Worm (Caenorhabditis elegans) whole organism, early embryonic: ENCODE data around the gene trx-3.

Experiments
- B0310.2 ChIP-seq: sonication (generic microtip); optimal IDR thresholded peaks from 2 replicates; lab custom pipeline; 2016; ENCODE audit warnings: mild to moderate bottlenecking, missing genetic modification characterization, missing compliant biosample characterization
- F13C5.2 ChIP-seq: sonication (generic microtip); optimal IDR thresholded peaks from 2 replicates; lab custom pipeline; 2017; ENCODE audit warnings: mild to moderate bottlenecking, missing genetic modification characterization, inconsistent platforms, missing compliant biosample characterization
- aly-1 ChIP-seq: sonication (generic microtip); optimal IDR thresholded peaks from 2 replicates; lab custom pipeline; 2016; ENCODE audit warnings: missing genetic modification characterization, missing compliant biosample characterization
- ama-1 ChIP-seq: fragments of 150-350 bp; optimal IDR thresholded peaks from 2 replicates; lab custom pipeline; 2014
- ceh-13 ChIP-seq: fragments of 200-800 bp; sonication (Bioruptor generic); optimal IDR thresholded peaks from 2 replicates; lab custom pipeline; 2018; ENCODE audit warnings: mild to moderate bottlenecking, missing genetic modification characterization, missing compliant biosample characterization
- ceh-36 ChIP-seq: sonication (generic microtip); optimal IDR thresholded peaks from 2 replicates; lab custom pipeline; 2016; ENCODE audit warnings: missing genetic modification characterization, inconsistent platforms, missing compliant biosample characterization
- ets-7 ChIP-seq: sonication (generic microtip); optimal IDR thresholded peaks from 2 replicates; lab custom pipeline; 2016; ENCODE audit warnings: missing genotype, missing genetic modification characterization, missing compliant biosample characterization
- flt-1 ChIP-seq: fragments of 200-800 bp; sonication (Bioruptor generic); IDR thresholded peaks from 2 replicates; pipeline ENCODE4 v1.3.6; 2022; ENCODE audit warnings: missing genetic modification characterization, missing compliant biosample characterization
- hmbx-1 ChIP-seq: sonication (generic microtip); optimal IDR thresholded peaks from 2 replicates; lab custom pipeline; 2016; ENCODE audit warnings: mild to moderate bottlenecking, missing genetic modification characterization, missing compliant biosample characterization
- hmg-4 ChIP-seq: fragments of 200-800 bp; sonication (Bioruptor generic); optimal IDR thresholded peaks from 2 replicates; lab custom pipeline; 2018; ENCODE audit warnings: mild to moderate bottlenecking, missing genetic modification characterization, missing compliant biosample characterization
- hnd-1 ChIP-seq: sonication (generic microtip); optimal IDR thresholded peaks from 2 replicates; lab custom pipeline; 2016; ENCODE audit warnings: missing genetic modification characterization, missing compliant biosample characterization
- pes-1 ChIP-seq: fragments of 200-800 bp; sonication (Bioruptor generic); IDR thresholded peaks from 2 replicates; pipeline ENCODE4 v1.3.6; 2022; ENCODE audit warnings: missing genetic modification reagents, missing genetic modification characterization, missing compliant biosample characterization
- scrt-1 ChIP-seq: fragments of 200-800 bp; sonication (Bioruptor generic); IDR thresholded peaks from 2 replicates; pipeline ENCODE4 v1.3.6; 2022; ENCODE audit warnings: missing genetic modification characterization, missing compliant biosample characterization
- sea-1 ChIP-seq: fragments of 200-800 bp; sonication (Bioruptor generic); conservative IDR thresholded peaks from 2 replicates; pipeline ENCODE4 v1.3.6; 2022; ENCODE audit warnings: missing genetic modification characterization, missing compliant biosample characterization
- tbx-11 ChIP-seq: fragments of 200-800 bp; sonication (Bioruptor generic); IDR thresholded peaks from 2 replicates; pipeline ENCODE4 v1.3.6; 2022; ENCODE audit warnings: missing genetic modification characterization, missing compliant biosample characterization
- tbx-37 ChIP-seq: fragments of 200-800 bp; sonication (Bioruptor generic); conservative IDR thresholded peaks from 2 replicates; pipeline ENCODE4 v1.3.6; 2022; ENCODE audit warnings: missing genetic modification reagents, missing genetic modification characterization, missing compliant biosample characterization
- tra-4 ChIP-seq: sonication (generic microtip); optimal IDR thresholded peaks from 2 replicates; lab custom pipeline; 2017; ENCODE audit warnings: missing genetic modification characterization, missing compliant biosample characterization

trx-3 gene

DNA sequence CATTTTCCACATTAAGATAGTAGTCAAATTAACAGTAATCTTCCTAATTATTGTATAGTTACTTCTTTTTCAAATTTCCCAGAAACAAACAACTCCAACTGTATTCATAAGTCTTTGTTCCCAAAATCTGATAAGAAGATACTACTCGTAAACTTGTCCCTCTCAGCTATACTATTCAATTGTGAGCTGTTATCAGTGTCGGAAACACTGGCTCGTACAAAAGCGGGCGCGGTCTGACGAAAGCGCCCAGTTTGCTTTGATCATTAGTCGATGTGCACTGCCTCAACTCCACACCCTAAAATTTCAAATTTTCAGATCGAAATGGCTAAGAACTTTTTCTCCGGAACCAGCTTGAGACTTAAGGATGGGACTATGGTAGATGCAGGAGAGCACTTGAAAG, at the start of gene trx-3:
Gene trx-3, plus strand, starts transcription at position 291 of the 400 bp plus-strand sequence.
- TF ChIP-seq sea-1 (GFP tag; lab: Robert Waterston, UW) (no peak), hnd-1 (no peak), aly-1 (tag; lab: Kevin White, UChicago) (no peak), flt-1 (GFP tag; lab: Robert Waterston, UW) (no peak), tbx-11 (GFP tag; lab: Robert Waterston, UW) (no peak), hmg-4 (GFP tag; lab: Kevin White, UChicago) (no peak), tbx-37 (GFP tag; lab: Robert Waterston, UW) (no peak), B0310.2 (tag; lab: Kevin White, UChicago) (no peak), ets-7 (tag; lab: Kevin White, UChicago) (no peak), ceh-13 (GFP tag; lab: Kevin White, UChicago) (no peak), ama-1 (lab: Kevin White, UChicago) (no peak)

DNA sequence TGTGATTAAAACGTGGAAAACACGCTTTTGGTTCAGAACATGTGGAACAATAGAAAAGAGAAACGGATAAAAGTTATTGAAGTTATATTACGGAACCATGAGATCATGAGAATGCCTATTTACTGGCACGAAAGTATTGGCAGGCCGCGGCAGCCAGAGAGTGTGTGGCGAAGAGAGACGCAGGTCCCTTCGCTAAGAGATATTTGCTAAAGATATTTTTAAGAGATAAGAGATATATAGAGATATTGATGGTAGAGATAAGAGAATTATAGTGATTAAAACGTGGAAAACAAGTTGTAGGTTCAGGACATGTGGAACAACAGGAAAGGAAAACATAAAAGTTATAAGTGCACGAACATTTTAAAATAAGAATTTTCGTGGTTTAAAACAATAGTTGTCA, 49.0 kb upstream of the trx-3 start:
- TF ChIP-seq B0310.2 (tag; lab: Kevin White, UChicago) (no peak), ama-1 (lab: Kevin White, UChicago) (no peak), hnd-1 (no peak), tra-4 (tag; lab: Kevin White, UChicago) (no peak), tbx-11 (GFP tag; lab: Robert Waterston, UW) (no peak)

DNA sequence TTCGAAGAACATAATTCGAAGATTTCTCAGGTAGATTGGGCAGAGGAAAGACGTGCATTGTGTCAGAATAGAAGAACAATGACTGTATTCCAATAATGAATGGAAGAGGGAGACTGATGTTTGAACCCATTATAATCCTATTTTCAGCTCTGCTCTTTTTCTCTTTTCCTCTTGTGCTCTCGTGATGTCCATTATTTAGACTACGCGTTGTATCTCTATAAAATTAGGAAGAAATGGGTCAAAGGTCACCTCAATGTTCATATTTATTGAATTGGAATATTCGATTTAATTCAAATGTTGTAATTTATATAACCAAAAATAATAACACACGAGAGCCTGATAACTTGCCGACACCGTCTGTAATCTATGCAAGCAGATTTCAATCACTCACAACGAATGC, 47.6 kb upstream of the trx-3 start, which contains the start of gene fbxb-74:
Gene fbxb-74, minus strand, starts transcription at position 101 of the 400 bp plus-strand sequence.
- TF ChIP-seq pes-1 (GFP tag; lab: Robert Waterston, UW) (no peak), sea-1 (GFP tag; lab: Robert Waterston, UW) (no peak)

DNA sequence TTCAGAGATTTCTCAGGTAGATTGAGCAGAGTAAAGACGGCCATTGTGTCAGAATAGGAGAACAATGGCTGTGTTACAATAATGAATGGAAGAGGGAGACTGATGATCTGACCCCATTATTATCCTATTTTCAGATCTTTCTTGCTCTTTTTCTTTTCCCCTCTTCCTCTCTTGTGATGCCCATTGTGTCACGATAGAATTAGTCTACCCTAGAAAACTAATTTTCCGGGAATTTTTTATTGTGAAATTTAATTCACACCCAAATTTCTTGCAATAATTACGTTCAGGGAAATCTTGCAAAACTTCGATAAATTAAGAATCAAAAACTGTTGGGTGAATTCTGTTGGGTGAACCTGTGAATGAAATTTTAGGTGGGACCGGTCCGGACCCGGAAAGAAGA, 45.8 kb upstream of the trx-3 start, which contains the start of gene fbxb-75:
Gene fbxb-75, minus strand, starts transcription at position 101 of the 400 bp plus-strand sequence.
- TF ChIP-seq B0310.2 (tag; lab: Kevin White, UChicago) (no peak), hmbx-1 (tag; lab: Kevin White, UChicago) (no peak), ets-7 (tag; lab: Kevin White, UChicago) (no peak), tbx-11 (GFP tag; lab: Robert Waterston, UW) (no peak), F13C5.2 (no peak), aly-1 (tag; lab: Kevin White, UChicago) (no peak), ceh-36 (tag; lab: Kevin White, UChicago) (no peak)

DNA sequence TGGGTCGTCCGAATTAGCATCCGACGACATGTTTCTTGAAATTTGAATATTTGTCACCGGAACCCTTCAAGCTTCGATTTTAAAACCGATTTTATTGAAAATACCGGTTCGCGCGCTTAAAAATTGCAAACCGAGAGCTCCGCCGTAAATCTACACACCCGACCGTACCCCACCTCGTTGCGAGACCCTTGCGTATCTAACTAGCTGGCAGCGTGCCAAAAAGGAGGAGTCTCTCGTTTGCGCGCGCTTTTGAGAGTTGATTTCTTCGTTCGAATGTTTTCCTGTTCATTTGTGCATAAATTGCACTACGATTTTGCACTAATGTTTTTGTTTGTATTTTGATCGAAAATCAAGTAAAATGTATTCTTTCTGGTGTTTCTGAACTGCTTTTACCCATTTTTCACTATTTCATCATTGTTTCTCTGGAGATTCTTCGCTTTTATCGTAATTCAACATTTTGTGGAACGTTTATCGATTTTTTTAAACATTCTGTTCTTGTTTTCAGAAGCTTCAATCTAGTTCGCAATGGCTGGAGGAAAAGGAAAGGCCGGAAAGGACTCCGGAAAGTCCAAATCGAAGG, 41.0 kb upstream of the trx-3 start, which contains the start of the genes wapl-1 and htz-1:
Gene wapl-1, minus strand, starts transcription at position 30 of the 580 bp plus-strand sequence.
Gene htz-1, plus strand, starts transcription at position 506 of the 580 bp plus-strand sequence.
- TF ChIP-seq flt-1 (GFP tag; lab: Robert Waterston, UW) (peak; percentile 60), hmbx-1 (tag; lab: Kevin White, UChicago) (no peak), F13C5.2 (peak; percentile 48), tbx-37 (GFP tag; lab: Robert Waterston, UW) (peak; percentile 43; the same call in 1 of the 2 replicates), pes-1 (GFP tag; lab: Robert Waterston, UW) (peak; percentile 60; the same call in 1 of the 2 replicates), B0310.2 (tag; lab: Kevin White, UChicago) (no peak), sea-1 (GFP tag; lab: Robert Waterston, UW) (0 out of 2 replicates have a peak, but pooled peaks have one; percentile 20), hnd-1 (no peak), ceh-13 (GFP tag; lab: Kevin White, UChicago) (no peak)

DNA sequence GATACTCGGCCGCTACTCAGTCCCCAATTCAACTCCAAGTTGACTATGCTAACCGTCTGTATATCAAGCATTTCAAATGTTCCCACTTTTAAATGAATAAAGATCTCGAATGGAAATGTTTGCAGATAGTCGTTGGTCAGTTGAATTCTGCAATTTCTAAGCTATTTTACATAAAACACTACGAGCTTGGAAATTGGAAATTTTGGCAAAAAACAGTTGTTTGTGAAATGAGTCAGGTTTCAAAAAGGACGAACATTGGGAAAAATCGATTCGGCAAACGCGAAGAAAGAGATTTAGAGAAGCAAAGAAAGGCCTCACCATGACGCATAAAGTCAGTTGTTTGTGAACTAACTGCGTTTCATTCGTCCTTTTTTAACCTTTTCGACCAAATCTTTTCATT, 39.9 kb upstream of the trx-3 start:
- TF ChIP-seq ama-1 (lab: Kevin White, UChicago) (peak; percentile 81), ceh-13 (GFP tag; lab: Kevin White, UChicago) (no peak), flt-1 (GFP tag; lab: Robert Waterston, UW) (no peak), tbx-11 (GFP tag; lab: Robert Waterston, UW) (no peak), ets-7 (tag; lab: Kevin White, UChicago) (no peak)

DNA sequence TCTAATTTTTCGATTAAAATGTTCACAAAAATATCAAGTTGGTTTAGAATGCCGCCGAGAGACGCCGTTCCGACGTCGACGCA, 39.7 kb upstream of the trx-3 start, which contains the start of gene chat-1:
Gene chat-1, plus strand, starts transcription at position 48 of the 83 bp plus-strand sequence.
- TF ChIP-seq tbx-37 (GFP tag; lab: Robert Waterston, UW) (no peak), B0310.2 (tag; lab: Kevin White, UChicago) (no peak), ceh-13 (GFP tag; lab: Kevin White, UChicago) (no peak), tbx-11 (GFP tag; lab: Robert Waterston, UW) (no peak), hmbx-1 (tag; lab: Kevin White, UChicago) (no peak), tra-4 (tag; lab: Kevin White, UChicago) (no peak), pes-1 (GFP tag; lab: Robert Waterston, UW) (no peak), ets-7 (tag; lab: Kevin White, UChicago) (no peak), ceh-36 (tag; lab: Kevin White, UChicago) (no peak), sea-1 (GFP tag; lab: Robert Waterston, UW) (0 out of 2 replicates have a peak, but pooled peaks have one; percentile 16), F13C5.2 (no peak), flt-1 (GFP tag; lab: Robert Waterston, UW) (no peak), hmg-4 (GFP tag; lab: Kevin White, UChicago) (no peak), scrt-1 (GFP tag; lab: Robert Waterston, UW) (no peak), aly-1 (tag; lab: Kevin White, UChicago) (no peak), ama-1 (lab: Kevin White, UChicago) (peak; percentile 11)

DNA sequence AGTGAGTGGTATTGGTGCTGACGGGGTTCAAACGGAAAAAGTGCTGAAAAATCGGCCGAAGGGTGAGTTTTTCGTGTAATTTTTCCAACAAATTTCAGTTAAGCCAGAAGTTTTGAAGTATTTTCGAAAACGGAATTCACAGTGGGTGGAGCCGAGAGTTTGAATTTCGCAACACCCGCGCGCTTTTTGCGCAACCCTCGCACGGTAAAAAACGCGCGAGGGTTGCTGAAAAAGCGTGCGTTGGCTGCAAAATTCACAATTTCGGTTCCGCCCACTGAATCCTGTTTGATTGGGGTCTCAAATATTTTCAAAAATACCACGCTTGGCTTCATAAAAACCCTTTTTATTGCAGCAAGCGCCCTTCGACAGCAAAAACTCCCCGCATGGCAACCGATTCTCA, 39.5 kb upstream of the trx-3 start:
- TF ChIP-seq ets-7 (tag; lab: Kevin White, UChicago) (no peak), tra-4 (tag; lab: Kevin White, UChicago) (no peak), aly-1 (tag; lab: Kevin White, UChicago) (no peak), pes-1 (GFP tag; lab: Robert Waterston, UW) (0 out of 2 replicates have a peak, but pooled peaks have one; percentile 39), hmg-4 (GFP tag; lab: Kevin White, UChicago) (no peak), flt-1 (GFP tag; lab: Robert Waterston, UW) (no peak), sea-1 (GFP tag; lab: Robert Waterston, UW) (0 out of 2 replicates have a peak, but pooled peaks have one; percentile 2), ceh-13 (GFP tag; lab: Kevin White, UChicago) (no peak)
